Worm (Caenorhabditis elegans) whole organism, L4 larva: ENCODE data around the gene sra-28.

Experiments
- D1046.2 ChIP-seq: fragments of 200-800 bp; sonication (Bioruptor generic); IDR thresholded peaks from 2 replicates; pipeline ENCODE4 v1.3.6; 2022; ENCODE audit warnings: missing genetic modification characterization, missing compliant biosample characterization
- F49E8.2 ChIP-seq: sonication (generic microtip); optimal IDR thresholded peaks from 2 replicates; lab custom pipeline; 2016; ENCODE audit warnings: missing compliant biosample characterization, mild to moderate bottlenecking, missing genetic modification characterization, borderline replicate concordance
- ZK337.2 ChIP-seq: fragments of 200-800 bp; sonication (Bioruptor generic); IDR thresholded peaks from 2 replicates; pipeline ENCODE4 v1.3.6; 2022; ENCODE audit warnings: missing genetic modification reagents, missing genetic modification characterization, missing compliant biosample characterization
- ama-1 ChIP-seq: fragments of 150-350 bp; optimal IDR thresholded peaks from 2 replicates; lab custom pipeline; 2014; ENCODE audit warnings: inconsistent platforms, mixed read lengths
- ceh-20 ChIP-seq: fragments of 200-800 bp; sonication (Bioruptor generic); IDR thresholded peaks from 2 replicates; pipeline ENCODE4 v1.3.6; 2022; ENCODE audit warnings: missing genetic modification reagents, missing genetic modification characterization, missing compliant biosample characterization
- dmd-9 ChIP-seq: fragments of 200-800 bp; sonication (Bioruptor generic); IDR thresholded peaks from 2 replicates; pipeline ENCODE4 v1.3.6; 2022; ENCODE audit warnings: missing genetic modification reagents, missing genetic modification characterization, missing compliant biosample characterization
- fos-1 ChIP-seq: fragments of 150-350 bp; optimal IDR thresholded peaks from 2 replicates; lab custom pipeline; 2014; ENCODE audit warnings: missing biosample characterization, missing genetic modification characterization
- jun-1 ChIP-seq: fragments of 150-350 bp; optimal IDR thresholded peaks from 2 replicates; lab custom pipeline; 2014; ENCODE audit warnings: missing biosample characterization, missing genetic modification reagents, missing genetic modification characterization
- lin-1 ChIP-seq: fragments of 200-800 bp; sonication (Bioruptor generic); IDR thresholded peaks from 2 replicates; pipeline ENCODE4 v1.3.6; 2022; ENCODE audit warnings: missing genetic modification reagents, missing genetic modification characterization, missing compliant biosample characterization
- mes-2 ChIP-seq: sonication (generic microtip); optimal IDR thresholded peaks from 2 replicates; lab custom pipeline; 2016; ENCODE audit warnings: missing genotype, mild to moderate bottlenecking, missing genetic modification characterization, missing compliant biosample characterization; ENCODE audit not compliant: poor library complexity, severe bottlenecking
- nhr-11 ChIP-seq: fragments of 150-350 bp; optimal IDR thresholded peaks from 2 replicates; lab custom pipeline; 2014; ENCODE audit warnings: missing biosample characterization, missing genetic modification characterization
- skn-1 ChIP-seq: fragments of 150-350 bp; optimal IDR thresholded peaks from 2 replicates; lab custom pipeline; 2014; ENCODE audit warnings: missing biosample characterization, missing genetic modification characterization
- spr-1 ChIP-seq: sonication (generic microtip); optimal IDR thresholded peaks from 2 replicates; lab custom pipeline; 2016; ENCODE audit warnings: mild to moderate bottlenecking, missing genetic modification characterization, missing compliant biosample characterization

DNA sequence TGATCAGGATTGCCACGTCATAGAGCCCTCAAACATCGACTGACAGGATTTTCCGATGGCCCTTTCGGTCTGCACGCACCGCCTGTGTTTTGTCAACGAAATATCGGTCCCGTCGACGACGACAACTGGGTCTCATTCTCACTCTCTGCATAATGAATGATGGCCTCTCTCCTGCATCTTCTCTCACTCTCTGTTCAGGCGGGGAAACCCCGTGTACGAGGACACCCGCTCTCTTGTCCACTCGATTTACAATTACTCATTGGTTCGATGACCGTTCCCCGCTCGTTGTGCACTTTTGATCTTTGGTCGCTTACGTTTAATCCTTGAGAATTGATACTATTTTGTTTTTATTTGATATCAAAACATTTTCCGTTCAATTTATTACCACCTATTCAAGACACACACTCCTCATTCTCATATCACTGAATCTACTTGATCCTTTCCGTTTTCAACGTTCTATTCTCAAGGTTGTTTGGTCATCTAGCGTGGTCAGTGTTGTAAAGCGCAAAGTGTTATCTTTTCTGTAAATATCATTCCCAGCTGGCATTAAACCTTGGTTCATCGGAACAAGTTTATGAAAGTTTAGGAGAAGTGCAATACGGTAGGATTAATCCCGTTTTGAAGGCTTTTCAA is 50.8 kb downstream of the sra-28 start:
- no peak for TF ChIP-seq D1046.2
- TF ChIP-seq nhr-11 (tag; lab: Kevin White, UChicago) = no peak
- TF ChIP-seq fos-1 (tag; lab: Kevin White, UChicago) = no peak
- TF ChIP-seq ama-1 (lab: Kevin White, UChicago) = no peak
- TF ChIP-seq ceh-20 = no peak
- TF ChIP-seq mes-2 = no peak
- no peak for TF ChIP-seq lin-1 (GFP tag; lab: Robert Waterston, UW)
- no peak for TF ChIP-seq jun-1 (tag; lab: Kevin White, UChicago)
- TF ChIP-seq F49E8.2 (tag; lab: Kevin White, UChicago) = no peak
- TF ChIP-seq skn-1 (tag; lab: Kevin White, UChicago) = no peak
- TF ChIP-seq dmd-9 (GFP tag; lab: Robert Waterston, UW) = no peak
- TF ChIP-seq ZK337.2 = no peak
- no peak for TF ChIP-seq spr-1 (tag; lab: Kevin White, UChicago)
